Worm (Caenorhabditis elegans): ENCODE data around the gene fbxa-176.

DNA sequence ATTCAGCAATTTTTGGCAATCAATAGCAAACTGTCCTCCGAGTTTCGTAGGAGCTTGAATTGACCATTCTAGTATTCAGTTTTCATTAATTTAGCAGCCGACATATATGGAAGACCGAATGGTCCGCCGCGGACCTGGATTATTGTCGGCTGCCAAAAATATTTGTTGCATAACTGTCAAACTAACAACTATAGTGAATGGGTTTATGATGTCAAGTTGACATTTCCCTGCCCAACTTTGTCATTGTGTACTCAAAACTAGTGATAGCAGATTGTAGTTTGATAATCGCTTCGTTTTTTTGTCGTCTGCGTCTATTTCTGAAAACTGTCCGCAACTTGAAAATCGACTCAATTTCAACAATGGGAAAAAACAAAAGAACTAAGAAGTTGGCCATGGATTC is at the start of gene fbxa-176:
- TF ChIP-seq skn-1 (tag; optimal IDR thresholded peaks at IDR 0.05) (no peak), unc-62 (GFP tag; optimal IDR thresholded peaks at IDR 0.05 in 1 of 2) (no peak), unc-62 (tag; optimal IDR thresholded peaks at IDR 0.05) (no peak), R02D3.7 (tag; optimal IDR thresholded peaks at IDR 0.05) (no peak), unc-39 (tag; optimal IDR thresholded peaks at IDR 0.05) (no peak), hlh-30 (tag; optimal IDR thresholded peaks at IDR 0.05; ENCODE audit: insufficient read depth) (no peak), nhr-41 (GFP tag; IDR thresholded peaks at IDR 0.05) (no peak), mxl-3 (GFP tag; optimal IDR thresholded peaks at IDR 0.05) (no peak), lin-13 (GFP tag; optimal IDR thresholded peaks at IDR 0.05) (no peak)

All from whole organism, L4 larva.